Worm (Caenorhabditis elegans) whole organism, early embryonic: ENCODE data around the gene ZK1010.2.
A peak's percentile ranks its signal among the peaks of the same experiment; 100 is the strongest.

Source experiments
- B0310.2 ChIP-seq: sonication (generic microtip); optimal IDR thresholded peaks from 2 replicates; lab custom pipeline; 2016; ENCODE audit warnings: mild to moderate bottlenecking, missing genetic modification characterization, missing compliant biosample characterization
- F13C5.2 ChIP-seq: sonication (generic microtip); optimal IDR thresholded peaks from 2 replicates; lab custom pipeline; 2017; ENCODE audit warnings: mild to moderate bottlenecking, missing genetic modification characterization, inconsistent platforms, missing compliant biosample characterization
- aly-1 ChIP-seq: sonication (generic microtip); optimal IDR thresholded peaks from 2 replicates; lab custom pipeline; 2016; ENCODE audit warnings: missing genetic modification characterization, missing compliant biosample characterization
- ama-1 ChIP-seq: fragments of 150-350 bp; optimal IDR thresholded peaks from 2 replicates; lab custom pipeline; 2014
- ceh-13 ChIP-seq: fragments of 200-800 bp; sonication (Bioruptor generic); optimal IDR thresholded peaks from 2 replicates; lab custom pipeline; 2018; ENCODE audit warnings: mild to moderate bottlenecking, missing genetic modification characterization, missing compliant biosample characterization
- ceh-36 ChIP-seq: sonication (generic microtip); optimal IDR thresholded peaks from 2 replicates; lab custom pipeline; 2016; ENCODE audit warnings: missing genetic modification characterization, inconsistent platforms, missing compliant biosample characterization
- ets-7 ChIP-seq: sonication (generic microtip); optimal IDR thresholded peaks from 2 replicates; lab custom pipeline; 2016; ENCODE audit warnings: missing genotype, missing genetic modification characterization, missing compliant biosample characterization
- flt-1 ChIP-seq: fragments of 200-800 bp; sonication (Bioruptor generic); IDR thresholded peaks from 2 replicates; pipeline ENCODE4 v1.3.6; 2022; ENCODE audit warnings: missing genetic modification characterization, missing compliant biosample characterization
- hmbx-1 ChIP-seq: sonication (generic microtip); optimal IDR thresholded peaks from 2 replicates; lab custom pipeline; 2016; ENCODE audit warnings: mild to moderate bottlenecking, missing genetic modification characterization, missing compliant biosample characterization
- hmg-4 ChIP-seq: fragments of 200-800 bp; sonication (Bioruptor generic); optimal IDR thresholded peaks from 2 replicates; lab custom pipeline; 2018; ENCODE audit warnings: mild to moderate bottlenecking, missing genetic modification characterization, missing compliant biosample characterization
- hnd-1 ChIP-seq: sonication (generic microtip); optimal IDR thresholded peaks from 2 replicates; lab custom pipeline; 2016; ENCODE audit warnings: missing genetic modification characterization, missing compliant biosample characterization
- pes-1 ChIP-seq: fragments of 200-800 bp; sonication (Bioruptor generic); IDR thresholded peaks from 2 replicates; pipeline ENCODE4 v1.3.6; 2022; ENCODE audit warnings: missing genetic modification reagents, missing genetic modification characterization, missing compliant biosample characterization
- scrt-1 ChIP-seq: fragments of 200-800 bp; sonication (Bioruptor generic); IDR thresholded peaks from 2 replicates; pipeline ENCODE4 v1.3.6; 2022; ENCODE audit warnings: missing genetic modification characterization, missing compliant biosample characterization
- sea-1 ChIP-seq: fragments of 200-800 bp; sonication (Bioruptor generic); conservative IDR thresholded peaks from 2 replicates; pipeline ENCODE4 v1.3.6; 2022; ENCODE audit warnings: missing genetic modification characterization, missing compliant biosample characterization
- tbx-11 ChIP-seq: fragments of 200-800 bp; sonication (Bioruptor generic); IDR thresholded peaks from 2 replicates; pipeline ENCODE4 v1.3.6; 2022; ENCODE audit warnings: missing genetic modification characterization, missing compliant biosample characterization
- tbx-37 ChIP-seq: fragments of 200-800 bp; sonication (Bioruptor generic); conservative IDR thresholded peaks from 2 replicates; pipeline ENCODE4 v1.3.6; 2022; ENCODE audit warnings: missing genetic modification reagents, missing genetic modification characterization, missing compliant biosample characterization
- tra-4 ChIP-seq: sonication (generic microtip); optimal IDR thresholded peaks from 2 replicates; lab custom pipeline; 2017; ENCODE audit warnings: missing genetic modification characterization, missing compliant biosample characterization

Gene ZK1010.2

ce11 chrIII:12931786-12932427 is 45.8 kb downstream of the ZK1010.2 start, which contains the start of gene rbm-7:
Gene rbm-7, minus strand, starts transcription at chrIII:12931867.
- TF ChIP-seq tbx-11 (GFP tag; lab: Robert Waterston, UW) (no peak), hmg-4 (GFP tag; lab: Kevin White, UChicago) (no peak), ceh-13 (no peak), tra-4 (tag; lab: Kevin White, UChicago) (no peak), ama-1 (lab: Kevin White, UChicago) (no peak), ceh-36 (tag; lab: Kevin White, UChicago) (no peak), scrt-1 (GFP tag; lab: Robert Waterston, UW) (no peak), F13C5.2 (tag; lab: Kevin White, UChicago) (no peak), sea-1 (GFP tag; lab: Robert Waterston, UW) (no peak), aly-1 (tag; lab: Kevin White, UChicago) (no peak), flt-1 (GFP tag; lab: Robert Waterston, UW) (no peak), hnd-1 (tag; lab: Kevin White, UChicago) (no peak), pes-1 (GFP tag; lab: Robert Waterston, UW) (no peak), ets-7 (tag; lab: Kevin White, UChicago) (no peak), tbx-37 (GFP tag; lab: Robert Waterston, UW) (no peak), B0310.2 (tag; lab: Kevin White, UChicago) (no peak), hmbx-1 (tag; lab: Kevin White, UChicago) (no peak)

ce11 chrIII:12931108-12931507 is 46.6 kb downstream of the ZK1010.2 start:
- TF ChIP-seq scrt-1 (GFP tag; lab: Robert Waterston, UW) (no peak), B0310.2 (tag; lab: Kevin White, UChicago) (no peak), ceh-13 (no peak), ama-1 (lab: Kevin White, UChicago) (no peak), hmg-4 (GFP tag; lab: Kevin White, UChicago) (no peak), aly-1 (tag; lab: Kevin White, UChicago) (no peak), F13C5.2 (tag; lab: Kevin White, UChicago) (no peak), ets-7 (tag; lab: Kevin White, UChicago) (no peak), tra-4 (tag; lab: Kevin White, UChicago) (no peak), pes-1 (GFP tag; lab: Robert Waterston, UW) (no peak), tbx-37 (GFP tag; lab: Robert Waterston, UW) (no peak), hnd-1 (tag; lab: Kevin White, UChicago) (no peak), flt-1 (GFP tag; lab: Robert Waterston, UW) (no peak), hmbx-1 (tag; lab: Kevin White, UChicago) (no peak), tbx-11 (GFP tag; lab: Robert Waterston, UW) (no peak)

ce11 chrIII:12929573-12929972 is 48.1 kb downstream of the ZK1010.2 start, which contains the start of gene Y37D8A.19:
Gene Y37D8A.19, plus strand, starts transcription at chrIII:12929873.
- TF ChIP-seq ets-7 (tag; lab: Kevin White, UChicago), result no peak
- TF ChIP-seq tra-4 (tag; lab: Kevin White, UChicago), result no peak
- no peak for TF ChIP-seq hnd-1 (tag; lab: Kevin White, UChicago)
- no peak for TF ChIP-seq scrt-1 (GFP tag; lab: Robert Waterston, UW)
- no peak for TF ChIP-seq hmg-4 (GFP tag; lab: Kevin White, UChicago)
- TF ChIP-seq tbx-37 (GFP tag; lab: Robert Waterston, UW), result no peak

ce11 chrIII:12925947-12926607 is 51.6 kb downstream of the ZK1010.2 start, which contains the start of the genes npp-25 and mrps-10:
Gene npp-25, minus strand, starts transcription at chrIII:12925997.
Gene mrps-10, plus strand, starts transcription at chrIII:12926557.
- no peak for TF ChIP-seq hmbx-1 (tag; lab: Kevin White, UChicago)
- no peak for TF ChIP-seq scrt-1 (GFP tag; lab: Robert Waterston, UW)
- peak; percentile 26 for TF ChIP-seq F13C5.2 (tag; lab: Kevin White, UChicago)
